Fruit fly (Drosophila melanogaster): ENCODE measurements around the gene spri.
A peak's percentile ranks its signal among the peaks of the same experiment; 100 is the strongest.

spri gene

dm6 chrX:10580459-10581103 lies 4.6 kb downstream of the spri start (continued):
- no peak for TF ChIP-seq Hr38 (GFP tag; optimal IDR thresholded peaks at IDR 0.05)
- peak; percentile 29 for TF ChIP-seq CG7368 (GFP tag; optimal IDR thresholded peaks at IDR 0.05)
- no peak for TF ChIP-seq CG8119 (GFP tag; IDR thresholded peaks at IDR 0.05)
- no peak for TF ChIP-seq Hr39 (GFP tag; optimal IDR thresholded peaks at IDR 0.05)
- peak; percentile 23 for TF ChIP-seq CG8632 (GFP tag; optimal IDR thresholded peaks at IDR 0.05)
- no peak for TF ChIP-seq Eip75B (GFP tag; optimal IDR thresholded peaks at IDR 0.05)
- TF ChIP-seq dsx (GFP tag; optimal IDR thresholded peaks at IDR 0.05; ENCODE audit: poor library complexity, severe bottlenecking), result peak; percentile 15
- no peak for TF ChIP-seq cyc (GFP tag; optimal IDR thresholded peaks at IDR 0.05)
- TF ChIP-seq achi (GFP tag; optimal IDR thresholded peaks at IDR 0.05), result peak; percentile 18
- TF ChIP-seq Eip78C (GFP tag), result peak; percentile 87
- TF ChIP-seq CG15336 (GFP tag; IDR thresholded peaks at IDR 0.05), result no peak
- TF ChIP-seq acj6 (GFP tag; optimal IDR thresholded peaks at IDR 0.05), result peak; percentile 38
- TF ChIP-seq lz (GFP tag; optimal IDR thresholded peaks at IDR 0.05), result peak; percentile 1
- peak; percentile 3 for TF ChIP-seq CG6792 (GFP tag; optimal IDR thresholded peaks at IDR 0.05)
- TF ChIP-seq CG1621 (tag; optimal IDR thresholded peaks at IDR 0.05), result peak; percentile 18
- no peak for TF ChIP-seq vri (GFP tag; optimal IDR thresholded peaks at IDR 0.05)
- TF ChIP-seq Hr4 (GFP tag; optimal IDR thresholded peaks at IDR 0.05), result peak; percentile 20
- TF ChIP-seq CG34406 (GFP tag; optimal IDR thresholded peaks at IDR 0.05), result peak; percentile 33
- TF ChIP-seq Ets96B (tag; optimal IDR thresholded peaks at IDR 0.05), result peak; percentile 38
- no peak for TF ChIP-seq CG9139 (GFP tag; optimal IDR thresholded peaks at IDR 0.05)
- TF ChIP-seq dac (GFP tag; optimal IDR thresholded peaks at IDR 0.05), result no peak
- peak; percentile 35; the same call in 1 of the 3 replicates for TF ChIP-seq CG6163 (GFP tag; IDR thresholded peaks at IDR 0.05)
- TF ChIP-seq Sox15 (GFP tag; optimal IDR thresholded peaks at IDR 0.05), result no peak
- no peak for TF ChIP-seq CG4318 (GFP tag; optimal IDR thresholded peaks at IDR 0.05)
- peak; percentile 30 for TF ChIP-seq fd59A (GFP tag; optimal IDR thresholded peaks at IDR 0.05)
- no peak for TF ChIP-seq Eip93F (GFP tag; optimal IDR thresholded peaks at IDR 0.05)
- TF ChIP-seq CG16779 (tag; optimal IDR thresholded peaks at IDR 0.05), result no peak
- TF ChIP-seq salr (GFP tag; optimal IDR thresholded peaks at IDR 0.05), result peak in 1 of 2 experiments; percentile 19
- TF ChIP-seq CG6276 (GFP tag; optimal IDR thresholded peaks at IDR 0.05), result no peak
- peak; percentile 43 for TF ChIP-seq CG3032 (tag; optimal IDR thresholded peaks at IDR 0.05)

DNA sequence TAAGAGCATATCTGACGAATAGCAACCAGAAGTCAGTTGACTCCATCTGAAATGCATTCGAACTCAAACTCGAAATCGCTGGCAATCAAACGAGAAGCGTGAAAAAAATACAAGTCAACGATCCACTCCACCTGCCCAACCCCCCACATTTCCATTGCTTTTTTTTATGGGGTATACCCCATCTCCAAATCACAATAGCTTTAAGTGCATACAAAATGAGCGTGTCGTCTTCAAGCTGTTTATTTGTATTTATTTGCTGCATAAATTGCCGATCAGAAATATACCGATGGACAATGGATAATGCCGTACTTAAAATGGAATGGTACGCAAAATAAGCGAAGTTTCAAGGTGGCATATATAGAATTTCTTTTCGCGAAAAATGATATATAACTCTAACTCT lies 5.7 kb downstream of the spri start:
- TF ChIP-seq eg (GFP tag; IDR thresholded peaks at IDR 0.05) (0 out of 3 replicates have a peak, but pooled peaks have one; percentile 9), CG6792 (GFP tag; optimal IDR thresholded peaks at IDR 0.05) (no peak), Lpt (GFP tag; optimal IDR thresholded peaks at IDR 0.05) (no peak), fkh (GFP tag; optimal IDR thresholded peaks at IDR 0.05) (no peak), Eip78C (GFP tag) (no peak), Sox15 (GFP tag; optimal IDR thresholded peaks at IDR 0.05) (no peak), Sox14 (GFP tag; optimal IDR thresholded peaks at IDR 0.05) (no peak)

- TF ChIP-seq Eip78C (GFP tag) (no peak), CG11294 (GFP tag; IDR thresholded peaks at IDR 0.05) (no peak), achi (GFP tag; optimal IDR thresholded peaks at IDR 0.05) (no peak), Lpt (GFP tag; optimal IDR thresholded peaks at IDR 0.05) (peak; percentile 40), Blimp-1 (GFP tag; optimal IDR thresholded peaks at IDR 0.05) (no peak), salr (GFP tag; optimal IDR thresholded peaks at IDR 0.05) (no peak), CG6163 (GFP tag; IDR thresholded peaks at IDR 0.05) (peak; percentile 63; the same call in 2 of the 3 replicates), net (GFP tag; optimal IDR thresholded peaks at IDR 0.05) (peak; percentile 0), CG4318 (GFP tag; optimal IDR thresholded peaks at IDR 0.05) (no peak), CG6276 (GFP tag; optimal IDR thresholded peaks at IDR 0.05) (peak; percentile 64), Eip75B (GFP tag; optimal IDR thresholded peaks at IDR 0.05) (no peak), Sox15 (GFP tag; optimal IDR thresholded peaks at IDR 0.05) (no peak), Ets21C (GFP tag; optimal IDR thresholded peaks at IDR 0.05) (no peak), Gug (GFP tag; IDR thresholded peaks at IDR 0.05) (0 out of 2 replicates have a peak, but pooled peaks have one; percentile 41), fd59A (GFP tag; optimal IDR thresholded peaks at IDR 0.05) (no peak), svp (GFP tag) (peak; percentile 1), CG8119 (GFP tag; IDR thresholded peaks at IDR 0.05) (peak; percentile 80), CG15336 (GFP tag; IDR thresholded peaks at IDR 0.05) (peak; percentile 79), eg (GFP tag; IDR thresholded peaks at IDR 0.05) (peak; percentile 89), OdsH (GFP tag; optimal IDR thresholded peaks at IDR 0.05) (no peak)
Observed at dm6 chrX:10577773-10578172, 7.4 kb downstream of the spri start.

Data from whole organism, prepupa.